Worm (Caenorhabditis elegans) whole organism, L2 larva: Measurements from ENCODE around the gene pmk-3.

Experiments used
- C34F6.9 ChIP-seq: fragments of 150-350 bp; optimal IDR thresholded peaks from 2 replicates; lab custom pipeline; 2014; ENCODE audit warnings: missing biosample characterization, missing genetic modification characterization
- F13H6.1 ChIP-seq: sonication (generic microtip); optimal IDR thresholded peaks from 2 replicates; lab custom pipeline; 2016; ENCODE audit warnings: missing genetic modification characterization, missing compliant biosample characterization
- R02D3.7 ChIP-seq: fragments of 150-350 bp; optimal IDR thresholded peaks from 2 replicates; lab custom pipeline; 2014; ENCODE audit warnings: missing biosample characterization, missing genetic modification characterization
- Y55F3AM.14 ChIP-seq: fragments of 200-800 bp; sonication (Bioruptor generic); optimal IDR thresholded peaks from 2 replicates; lab custom pipeline; 2018; ENCODE audit warnings: mild to moderate bottlenecking, missing genetic modification characterization, missing compliant biosample characterization
- ZK546.5 ChIP-seq: sonication (generic microtip); optimal IDR thresholded peaks from 2 replicates; lab custom pipeline; 2017; ENCODE audit warnings: missing biosample characterization, missing genetic modification characterization
- alr-1 ChIP-seq: fragments of 150-350 bp; optimal IDR thresholded peaks from 2 replicates; lab custom pipeline; 2014; ENCODE audit warnings: missing biosample characterization, missing genetic modification characterization
- ama-1 ChIP-seq: fragments of 150-350 bp; optimal IDR thresholded peaks from 2 replicates; lab custom pipeline; 2018; ENCODE audit warnings: inconsistent platforms
- blmp-1 ChIP-seq: sonication (generic microtip); optimal IDR thresholded peaks from 2 replicates; lab custom pipeline; 2017; ENCODE audit warnings: missing genetic modification characterization, mild to moderate bottlenecking, missing compliant biosample characterization, antibody characterized with exemption, moderate library complexity; ENCODE audit not compliant: insufficient read depth
- ceh-16 ChIP-seq: fragments of 150-350 bp; optimal IDR thresholded peaks from 2 replicates; lab custom pipeline; 2014; ENCODE audit warnings: missing biosample characterization, missing genetic modification characterization
- ceh-82 ChIP-seq: fragments of 150-350 bp; optimal IDR thresholded peaks from 2 replicates; lab custom pipeline; 2014; ENCODE audit warnings: missing biosample characterization, missing genetic modification characterization
- crh-2 ChIP-seq: sonication (generic microtip); optimal IDR thresholded peaks from 2 replicates; lab custom pipeline; 2017; ENCODE audit warnings: missing biosample characterization, missing genetic modification characterization
- egl-27 ChIP-seq: sonication (generic microtip); optimal IDR thresholded peaks from 3 replicates; lab custom pipeline; 2017; ENCODE audit warnings: missing biosample characterization, missing genetic modification reagents, missing genetic modification characterization
- fos-1 ChIP-seq: fragments of 150-350 bp; optimal IDR thresholded peaks from 2 replicates; lab custom pipeline; 2014; ENCODE audit warnings: missing biosample characterization, missing genetic modification characterization
- gmeb-1 ChIP-seq: fragments of 150-350 bp; optimal IDR thresholded peaks from 2 replicates; lab custom pipeline; 2014; ENCODE audit warnings: missing biosample characterization, missing genetic modification characterization
- lin-11 ChIP-seq: fragments of 150-350 bp; sonication (generic microtip); optimal IDR thresholded peaks from 2 replicates; lab custom pipeline; 2014; ENCODE audit warnings: missing biosample characterization, missing genetic modification characterization, inconsistent platforms, mixed read lengths
- lin-13 ChIP-seq: fragments of 150-350 bp; optimal IDR thresholded peaks from 2 replicates; lab custom pipeline; 2014; ENCODE audit warnings: missing biosample characterization, missing genetic modification reagents, missing genetic modification characterization
- mab-5 ChIP-seq: fragments of 150-350 bp; optimal IDR thresholded peaks from 2 replicates; lab custom pipeline; 2014; ENCODE audit warnings: missing biosample characterization, missing genetic modification characterization
- nhr-11 ChIP-seq: fragments of 150-350 bp; optimal IDR thresholded peaks from 2 replicates; lab custom pipeline; 2014; ENCODE audit warnings: missing biosample characterization, missing genetic modification characterization
- nhr-21 ChIP-seq: fragments of 150-350 bp; optimal IDR thresholded peaks from 2 replicates; lab custom pipeline; 2014; ENCODE audit warnings: missing biosample characterization, missing genetic modification characterization
- nhr-23 ChIP-seq: fragments of 150-350 bp; optimal IDR thresholded peaks from 2 replicates; lab custom pipeline; 2014; ENCODE audit warnings: missing biosample characterization, missing genetic modification reagents, missing genetic modification characterization
- nhr-25 ChIP-seq: fragments of 150-350 bp; sonication (generic microtip); optimal IDR thresholded peaks from 3 replicates; lab custom pipeline; 2014; ENCODE audit warnings: missing biosample characterization, missing genetic modification characterization
- nhr-6 ChIP-seq: fragments of 150-350 bp; optimal IDR thresholded peaks from 2 replicates; lab custom pipeline; 2014; ENCODE audit warnings: missing biosample characterization, missing genetic modification characterization
- nhr-77 ChIP-seq: fragments of 150-350 bp; optimal IDR thresholded peaks from 2 replicates; lab custom pipeline; 2014; ENCODE audit warnings: missing biosample characterization, missing genetic modification characterization
- peb-1 ChIP-seq: fragments of 150-350 bp; optimal IDR thresholded peaks from 2 replicates; lab custom pipeline; 2014; ENCODE audit warnings: missing biosample characterization, missing genetic modification characterization
- sem-4 ChIP-seq: fragments of 150-350 bp; optimal IDR thresholded peaks from 2 replicates; lab custom pipeline; 2014; ENCODE audit warnings: missing biosample characterization, missing genetic modification reagents, missing genetic modification characterization
- skn-1 ChIP-seq: sonication (generic microtip); optimal IDR thresholded peaks from 2 replicates; lab custom pipeline; 2017; ENCODE audit warnings: missing biosample characterization, missing genetic modification characterization
- sma-3 ChIP-seq: sonication (generic microtip); optimal IDR thresholded peaks from 2 replicates; lab custom pipeline; 2016; ENCODE audit warnings: missing genetic modification reagents, missing genetic modification characterization, missing compliant biosample characterization
- sma-9 ChIP-seq, 2 experiments: fragments of 150-350 bp in 1 of 2; sonication (generic microtip) in 1 of 2; optimal IDR thresholded peaks; 2 replicates each; lab custom pipeline; 2014 to 2016; ENCODE audit warnings: missing genetic modification characterization in 2 of 2, mild to moderate bottlenecking in 1 of 2, missing biosample characterization in 1 of 2, missing compliant biosample characterization in 1 of 2, missing genetic modification reagents in 1 of 2, moderate library complexity in 1 of 2
- snpc-4 ChIP-seq: fragments of 150-350 bp; optimal IDR thresholded peaks from 2 replicates; lab custom pipeline; 2014; ENCODE audit warnings: missing biosample characterization, missing genetic modification characterization
- unc-39 ChIP-seq: fragments of 150-350 bp; optimal IDR thresholded peaks from 2 replicates; lab custom pipeline; 2014; ENCODE audit warnings: missing biosample characterization, missing genetic modification characterization
- unc-55 ChIP-seq: fragments of 150-350 bp; sonication (generic microtip); optimal IDR thresholded peaks from 3 replicates; lab custom pipeline; 2014; ENCODE audit warnings: missing biosample characterization, missing genetic modification reagents, missing genetic modification characterization
- unc-62 ChIP-seq: fragments of 150-350 bp; optimal IDR thresholded peaks from 2 replicates; lab custom pipeline; 2014; ENCODE audit warnings: missing biosample characterization, missing genetic modification reagents, missing genetic modification characterization
- zag-1 ChIP-seq: fragments of 150-350 bp; optimal IDR thresholded peaks from 2 replicates; lab custom pipeline; 2014; ENCODE audit warnings: missing biosample characterization, missing genetic modification characterization
- ztf-1 ChIP-seq: fragments of 200-800 bp; sonication (Bioruptor generic); conservative IDR thresholded peaks from 2 replicates; pipeline ENCODE4 v1.3.6; 2022; ENCODE audit warnings: missing genetic modification characterization, missing compliant biosample characterization

Gene pmk-3

ce11 chrIV:8170264-8170663 is 31.2 kb downstream of the pmk-3 start:
- TF ChIP-seq blmp-1 (tag; lab: Kevin White, UChicago) (peak; percentile 20), egl-27 (tag; lab: Kevin White, UChicago) (peak; percentile 33), nhr-21 (tag; lab: Kevin White, UChicago) (peak; percentile 19), F13H6.1 (tag; lab: Kevin White, UChicago) (peak; percentile 51), alr-1 (tag; lab: Kevin White, UChicago) (no peak), lin-11 (no peak), nhr-11 (no peak), crh-2 (no peak), zag-1 (no peak), nhr-23 (tag; lab: Kevin White, UChicago) (no peak), sma-9 (GFP tag; optimal IDR thresholded peaks at IDR 0.05; lab: Kevin White, UChicago) (peak; percentile 19), sma-9 (tag; optimal IDR thresholded peaks at IDR 0.05; lab: Kevin White, UChicago) (no peak), ceh-16 (tag; lab: Kevin White, UChicago) (no peak), sma-3 (GFP tag; lab: Kevin White, UChicago) (peak; percentile 17), sem-4 (peak; percentile 11), fos-1 (peak; percentile 31), C34F6.9 (no peak)

ce11 chrIV:8171376-8171775 is 32.4 kb downstream of the pmk-3 start:
- TF ChIP-seq nhr-25 (peak; percentile 43), gmeb-1 (tag; lab: Kevin White, UChicago) (no peak)

ce11 chrIV:8173610-8174009 is 34.6 kb downstream of the pmk-3 start:
- TF ChIP-seq R02D3.7 (tag; lab: Kevin White, UChicago) (no peak), lin-13 (GFP tag; lab: Kevin White, UChicago) (no peak), skn-1 (tag; lab: Kevin White, UChicago) (no peak), lin-11 (no peak), nhr-11 (no peak), snpc-4 (no peak), F13H6.1 (tag; lab: Kevin White, UChicago) (no peak), zag-1 (no peak), Y55F3AM.14 (GFP tag; lab: Kevin White, UChicago) (no peak), nhr-77 (tag; lab: Kevin White, UChicago) (no peak)

- TF ChIP-seq blmp-1 (tag; lab: Kevin White, UChicago) = peak; percentile 23
- no peak for TF ChIP-seq peb-1 (tag; lab: Kevin White, UChicago)
- TF ChIP-seq fos-1 = peak; percentile 76
- TF ChIP-seq nhr-25 = peak; percentile 6
These were observed 35.8 kb downstream of the pmk-3 start for ce11 chrIV:8174792-8175191.

ce11 chrIV:8175686-8176532 is 36.9 kb downstream of the pmk-3 start, which contains the start of gene pct-1:
Gene pct-1 (plus strand): TSS chrIV:8176482.
- TF ChIP-seq peb-1 (tag; lab: Kevin White, UChicago) = no peak

- TF ChIP-seq unc-39 (tag; lab: Kevin White, UChicago) = no peak
- no peak for TF ChIP-seq nhr-77 (tag; lab: Kevin White, UChicago)
- TF ChIP-seq zag-1 = no peak
- TF ChIP-seq C34F6.9 = no peak
- TF ChIP-seq sma-3 (GFP tag; lab: Kevin White, UChicago) = no peak
- no peak for TF ChIP-seq ztf-1
- no peak for TF ChIP-seq egl-27 (tag; lab: Kevin White, UChicago)
- no peak for TF ChIP-seq mab-5 (tag; lab: Kevin White, UChicago)
- TF ChIP-seq sma-9 (GFP tag; optimal IDR thresholded peaks at IDR 0.05; lab: Kevin White, UChicago) = no peak
- TF ChIP-seq sma-9 (tag; optimal IDR thresholded peaks at IDR 0.05; lab: Kevin White, UChicago) = no peak
- TF ChIP-seq nhr-6 = no peak
- TF ChIP-seq unc-55 = no peak
- TF ChIP-seq ama-1 = no peak
- TF ChIP-seq alr-1 (tag; lab: Kevin White, UChicago) = no peak
- TF ChIP-seq ceh-82 = no peak
- TF ChIP-seq unc-62 (GFP tag; lab: Kevin White, UChicago) = no peak
- no peak for TF ChIP-seq ZK546.5 (tag; lab: Kevin White, UChicago)
- TF ChIP-seq, all 48 proteins: peak for 0
These were observed 42.4 kb downstream of the pmk-3 start for ce11 chrIV:8181404-8181803.
